Worm (Caenorhabditis elegans): Measurements from ENCODE around the gene Y97E10AR.4.

DNA sequence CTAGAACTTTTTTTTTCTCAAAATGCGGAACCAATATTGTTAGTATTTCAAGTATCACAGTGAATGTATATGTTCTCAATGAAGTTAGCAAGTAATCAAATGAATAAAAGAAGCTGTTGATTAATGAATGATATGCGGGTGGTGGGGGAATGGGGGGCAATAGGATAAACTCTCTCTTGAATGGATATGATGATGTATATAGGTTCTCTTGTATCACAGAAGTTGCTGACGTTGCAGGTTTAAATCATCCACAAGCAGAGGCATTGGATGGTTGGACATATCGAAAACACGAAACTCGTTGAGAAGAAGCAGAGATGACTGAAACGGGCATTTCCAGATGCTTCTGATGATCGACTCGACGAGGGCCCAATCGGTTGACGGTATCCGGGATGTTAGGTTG lies 29.6 kb upstream of the Y97E10AR.4 start:
- TF ChIP-seq ceh-16 (tag; optimal IDR thresholded peaks at IDR 0.05) = no peak
- TF ChIP-seq ZK546.5 (tag; optimal IDR thresholded peaks at IDR 0.05) = no peak
- TF ChIP-seq nhr-25 (tag; optimal IDR thresholded peaks at IDR 0.05) = no peak
- TF ChIP-seq zag-1 (tag; optimal IDR thresholded peaks at IDR 0.05) = no peak
- TF ChIP-seq egl-27 (tag; optimal IDR thresholded peaks at IDR 0.05) = no peak
- no peak for TF ChIP-seq ztf-1 (GFP tag; conservative IDR thresholded peaks at IDR 0.05)
- TF ChIP-seq nhr-23 (tag; optimal IDR thresholded peaks at IDR 0.05) = no peak
- TF ChIP-seq nhr-11 (tag; optimal IDR thresholded peaks at IDR 0.05) = no peak
- no peak for TF ChIP-seq unc-62 (GFP tag; optimal IDR thresholded peaks at IDR 0.05)
- TF ChIP-seq fos-1 (tag; optimal IDR thresholded peaks at IDR 0.05) = no peak
- TF ChIP-seq mab-5 (tag; optimal IDR thresholded peaks at IDR 0.05) = no peak

Data from whole organism, L2 larva.